Fruit fly (Drosophila melanogaster) whole organism, adult: Measurements from ENCODE around the gene zfh2.

Experiments
- CG11617 ChIP-seq: fragments of 200-800 bp; sonication (Bioruptor generic); optimal IDR thresholded peaks from 2 replicates; lab custom pipeline; 2017; ENCODE audit warnings: mild to moderate bottlenecking, missing biosample characterization, missing genetic modification reagents, missing genetic modification characterization
- CG12768 ChIP-seq: fragments of 200-800 bp; sonication (Bioruptor generic); optimal IDR thresholded peaks from 2 replicates; lab custom pipeline; 2017; ENCODE audit warnings: missing biosample characterization, missing genetic modification characterization, mild to moderate bottlenecking, moderate library complexity, missing genetic modification reagents
- CG14711 ChIP-seq: fragments of 200-800 bp; sonication (Bioruptor generic); optimal IDR thresholded peaks from 2 replicates; lab custom pipeline; 2018; ENCODE audit warnings: missing biosample characterization, mild to moderate bottlenecking, missing genetic modification characterization, moderate library complexity
- CG1620 ChIP-seq: fragments of 200-800 bp; sonication (Bioruptor generic); optimal IDR thresholded peaks from 2 replicates; lab custom pipeline; 2016; ENCODE audit warnings: missing biosample characterization, missing genetic modification characterization
- CG33017 ChIP-seq: fragments of 200-800 bp; sonication (Bioruptor generic); optimal IDR thresholded peaks from 2 replicates; lab custom pipeline; 2018; ENCODE audit warnings: missing biosample characterization, mild to moderate bottlenecking, missing genetic modification characterization, moderate library complexity
- CG5204 ChIP-seq: fragments of 200-800 bp; sonication (Bioruptor generic); optimal IDR thresholded peaks from 2 replicates; lab custom pipeline; 2016; ENCODE audit warnings: missing biosample characterization, missing genetic modification characterization
- CG7045 ChIP-seq: fragments of 200-800 bp; sonication (Bioruptor generic); optimal IDR thresholded peaks from 2 replicates; lab custom pipeline; 2017; ENCODE audit warnings: missing biosample characterization, mild to moderate bottlenecking, missing genetic modification characterization
- CG7101 ChIP-seq: fragments of 200-800 bp; sonication (Bioruptor generic); optimal IDR thresholded peaks from 2 replicates; lab custom pipeline; 2018; ENCODE audit warnings: missing biosample characterization, mild to moderate bottlenecking, missing genetic modification characterization, moderate library complexity
- Clk ChIP-seq: fragments of 200-800 bp; sonication (Bioruptor generic); optimal IDR thresholded peaks from 2 replicates; lab custom pipeline; 2017; ENCODE audit warnings: missing biosample characterization, missing genetic modification characterization
- Crg-1 ChIP-seq: fragments of 200-800 bp; sonication (Bioruptor generic); optimal IDR thresholded peaks from 2 replicates; lab custom pipeline; 2016; ENCODE audit warnings: missing biosample characterization, missing genetic modification characterization
- Hr96 ChIP-seq: fragments of 200-800 bp; sonication (Bioruptor generic); optimal IDR thresholded peaks from 2 replicates; lab custom pipeline; 2016; ENCODE audit warnings: missing biosample characterization, missing genetic modification characterization
- Mnt ChIP-seq: fragments of 200-800 bp; sonication (Bioruptor generic); optimal IDR thresholded peaks from 2 replicates; lab custom pipeline; 2016; ENCODE audit warnings: missing biosample characterization, mild to moderate bottlenecking, missing genetic modification characterization
- bab1 ChIP-seq: fragments of 200-800 bp; sonication (Bioruptor generic); optimal IDR thresholded peaks from 3 replicates; lab custom pipeline; 2019; ENCODE audit warnings: missing biosample characterization, mild to moderate bottlenecking, missing genetic modification characterization, moderate library complexity
- cic ChIP-seq: fragments of 200-800 bp; sonication (Bioruptor generic); optimal IDR thresholded peaks from 2 replicates; lab custom pipeline; 2017; ENCODE audit warnings: missing biosample characterization, mild to moderate bottlenecking, missing genetic modification characterization, moderate library complexity
- cnc ChIP-seq, 2 experiments: fragments of >200 bp; optimal IDR thresholded peaks; 2 replicates each; lab custom pipeline; 2017
- kay ChIP-seq: fragments of 200-800 bp; sonication (Bioruptor generic); peaks from one replicate; lab custom pipeline; 2016; ENCODE audit warnings: missing biosample characterization, missing genetic modification characterization, borderline replicate concordance
- ovo ChIP-seq: fragments of 200-800 bp; sonication (Bioruptor generic); optimal IDR thresholded peaks from 2 replicates; lab custom pipeline; 2016; ENCODE audit warnings: missing biosample characterization, missing genetic modification characterization
- pad ChIP-seq: fragments of 200-800 bp; sonication (Bioruptor generic); optimal IDR thresholded peaks from 3 replicates; lab custom pipeline; 2017; ENCODE audit warnings: missing biosample characterization, missing genetic modification characterization, mild to moderate bottlenecking, moderate library complexity, missing genetic modification reagents
- tj ChIP-seq: fragments of 200-800 bp; sonication (Bioruptor generic); optimal IDR thresholded peaks from 3 replicates; lab custom pipeline; 2017; ENCODE audit warnings: missing biosample characterization, mild to moderate bottlenecking, missing genetic modification characterization, moderate library complexity
- toe ChIP-seq: fragments of 200-800 bp; sonication (Bioruptor generic); optimal IDR thresholded peaks from 2 replicates; lab custom pipeline; 2016; ENCODE audit warnings: missing biosample characterization, missing genetic modification characterization

Gene zfh2

dm6 chr4:490111-490510 lies 11.5 kb upstream of the zfh2 start:
- TF ChIP-seq CG14711 (tag; lab: Kevin White, UChicago), result no peak
- TF ChIP-seq Hr96 (GFP tag; lab: Kevin White, UChicago), result no peak
- no peak for TF ChIP-seq bab1 (GFP tag; lab: Kevin White, UChicago)
- TF ChIP-seq tj (GFP tag; lab: Kevin White, UChicago), result no peak
- peak; percentile 19 for TF ChIP-seq kay (GFP tag; lab: Kevin White, UChicago)

dm6 chr4:490760-491317 lies 10.8 kb upstream of the zfh2 start:
- TF ChIP-seq bab1 (GFP tag; lab: Kevin White, UChicago), result no peak
- no peak for TF ChIP-seq CG7101
- TF ChIP-seq Hr96 (GFP tag; lab: Kevin White, UChicago), result no peak
- no peak for TF ChIP-seq CG12768
- TF ChIP-seq tj (GFP tag; lab: Kevin White, UChicago), result no peak
- TF ChIP-seq cic, result no peak
- TF ChIP-seq CG7045 (GFP tag; lab: Kevin White, UChicago), result no peak
- TF ChIP-seq toe (GFP tag; lab: Kevin White, UChicago), result no peak
- TF ChIP-seq CG11617 (GFP tag; lab: Kevin White, UChicago), result no peak
- TF ChIP-seq CG33017 (tag; lab: Kevin White, UChicago), result no peak
- no peak for TF ChIP-seq Clk (GFP tag; lab: Kevin White, UChicago)
- no peak for TF ChIP-seq Crg-1 (GFP tag; lab: Kevin White, UChicago)
- TF ChIP-seq kay (GFP tag; lab: Kevin White, UChicago), result no peak
- TF ChIP-seq Mnt, result no peak
- TF ChIP-seq CG5204 (GFP tag; lab: Kevin White, UChicago), result no peak
- no peak for TF ChIP-seq ovo (GFP tag; lab: Kevin White, UChicago)
- TF ChIP-seq cnc (optimal IDR thresholded peaks at IDR 0.05; lab: Kevin White, UChicago), result no peak
- TF ChIP-seq CG14711 (tag; lab: Kevin White, UChicago), result no peak
- no peak for TF ChIP-seq pad (GFP tag; lab: Kevin White, UChicago)
- TF ChIP-seq CG1620 (GFP tag; lab: Kevin White, UChicago), result no peak

- TF ChIP-seq kay (GFP tag; lab: Kevin White, UChicago) (no peak), pad (GFP tag; lab: Kevin White, UChicago) (no peak)
These were observed 9.0 kb upstream of the zfh2 start for dm6 chr4:492597-492996.

dm6 chr4:497724-498123 lies 3.9 kb upstream of the zfh2 start:
- TF ChIP-seq bab1 (GFP tag; lab: Kevin White, UChicago) (no peak), CG33017 (tag; lab: Kevin White, UChicago) (no peak), Hr96 (GFP tag; lab: Kevin White, UChicago) (peak; percentile 8), tj (GFP tag; lab: Kevin White, UChicago) (no peak), kay (GFP tag; lab: Kevin White, UChicago) (peak; percentile 16), pad (GFP tag; lab: Kevin White, UChicago) (peak; percentile 45), toe (GFP tag; lab: Kevin White, UChicago) (no peak), CG7045 (GFP tag; lab: Kevin White, UChicago) (no peak), Crg-1 (GFP tag; lab: Kevin White, UChicago) (peak; percentile 84), cnc (optimal IDR thresholded peaks at IDR 0.05; lab: Kevin White, UChicago) (no peak), Clk (GFP tag; lab: Kevin White, UChicago) (no peak), cic (peak; percentile 13), Mnt (peak; percentile 20), ovo (GFP tag; lab: Kevin White, UChicago) (peak; percentile 87), CG1620 (GFP tag; lab: Kevin White, UChicago) (peak; percentile 38), CG5204 (GFP tag; lab: Kevin White, UChicago) (peak; percentile 22), CG14711 (tag; lab: Kevin White, UChicago) (no peak), CG11617 (GFP tag; lab: Kevin White, UChicago) (peak; percentile 46), CG7101 (peak; percentile 78), CG12768 (peak; percentile 40)

dm6 chr4:498324-498850 lies 3.2 kb upstream of the zfh2 start:
- TF ChIP-seq cic, result no peak
- peak; percentile 3 for TF ChIP-seq kay (GFP tag; lab: Kevin White, UChicago)
- TF ChIP-seq tj (GFP tag; lab: Kevin White, UChicago), result no peak
- no peak for TF ChIP-seq Mnt
- TF ChIP-seq CG1620 (GFP tag; lab: Kevin White, UChicago), result no peak

- TF ChIP-seq Clk (GFP tag; lab: Kevin White, UChicago) (no peak), pad (GFP tag; lab: Kevin White, UChicago) (peak; percentile 37)
These were observed 2.5 kb upstream of the zfh2 start for dm6 chr4:499080-499479.

- TF ChIP-seq CG12768 (no peak), Mnt (peak; percentile 4), pad (GFP tag; lab: Kevin White, UChicago) (no peak), CG7045 (GFP tag; lab: Kevin White, UChicago) (no peak)
These were observed 989 bp downstream of the zfh2 start for dm6 chr4:502510-503087.
